Worm (Caenorhabditis elegans): ENCODE data around the gene icd-1.

- TF ChIP-seq W03F9.2 (tag; optimal IDR thresholded peaks at IDR 0.05): no peak
- TF ChIP-seq dao-5 (tag; optimal IDR thresholded peaks at IDR 0.05): no peak
These were observed 28.2 kb downstream of the icd-1 start for ce11 chrII:6560291-6560690.

All from whole organism, L4/young adult.